Fruit fly (Drosophila melanogaster) whole organism, pupa: Measurements from ENCODE around the gene CG14286.

Source experiments
- CG10348 ChIP-seq: fragments of 200-800 bp; sonication (Bioruptor generic); IDR thresholded peaks from 2 replicates; pipeline ENCODE4 v1.3.6; 2022; ENCODE audit warnings: missing biosample characterization, missing genetic modification characterization
- CG12605 ChIP-seq: fragments of 200-800 bp; sonication (Bioruptor generic); IDR thresholded peaks from 2 replicates; pipeline ENCODE4 v1.3.6; 2022; ENCODE audit warnings: missing biosample characterization, missing genetic modification characterization
- CG13204 ChIP-seq: fragments of 200-800 bp; sonication (Bioruptor generic); optimal IDR thresholded peaks from 2 replicates; lab custom pipeline; 2018; ENCODE audit warnings: missing biosample characterization, mild to moderate bottlenecking, missing genetic modification characterization, moderate library complexity
- CG14655 ChIP-seq: fragments of 200-800 bp; sonication (Bioruptor generic); optimal IDR thresholded peaks from 3 replicates; lab custom pipeline; 2017; ENCODE audit warnings: mild to moderate bottlenecking, missing biosample characterization, missing genetic modification reagents, missing genetic modification characterization
- CG15710 ChIP-seq: fragments of 200-800 bp; sonication (Bioruptor generic); optimal IDR thresholded peaks from 2 replicates; lab custom pipeline; 2018; ENCODE audit warnings: missing biosample characterization, mild to moderate bottlenecking, missing genetic modification characterization, moderate library complexity
- CG17806 ChIP-seq: fragments of 200-800 bp; sonication (Bioruptor generic); optimal IDR thresholded peaks from 2 replicates; lab custom pipeline; 2018; ENCODE audit warnings: missing biosample characterization, mild to moderate bottlenecking, missing genetic modification characterization, moderate library complexity
- CG32121 ChIP-seq: fragments of 200-800 bp; sonication (Bioruptor generic); IDR thresholded peaks from 2 replicates; pipeline ENCODE4 v1.3.6; 2022; ENCODE audit warnings: missing biosample characterization, missing genetic modification characterization
- CG34367 ChIP-seq: fragments of 200-800 bp; sonication (Bioruptor generic); optimal IDR thresholded peaks from 2 replicates; lab custom pipeline; 2018; ENCODE audit warnings: missing biosample characterization, mild to moderate bottlenecking, missing genetic modification characterization
- CG4496 ChIP-seq: fragments of 200-800 bp; sonication (Bioruptor generic); IDR thresholded peaks from 3 replicates; pipeline ENCODE4 v1.3.6; 2022; ENCODE audit warnings: missing biosample characterization, missing genetic modification characterization
- CG8159 ChIP-seq: fragments of 200-800 bp; sonication (Bioruptor generic); optimal IDR thresholded peaks from 3 replicates; lab custom pipeline; 2018; ENCODE audit warnings: missing biosample characterization, mild to moderate bottlenecking, missing genetic modification characterization, moderate library complexity
- CG8301 ChIP-seq: fragments of 200-800 bp; sonication (Bioruptor generic); optimal IDR thresholded peaks from 2 replicates; lab custom pipeline; 2018; ENCODE audit warnings: missing biosample characterization, mild to moderate bottlenecking, missing genetic modification characterization
- CG9948 ChIP-seq: fragments of 200-800 bp; sonication (Bioruptor generic); optimal IDR thresholded peaks from 2 replicates; lab custom pipeline; 2018; ENCODE audit warnings: missing biosample characterization, mild to moderate bottlenecking, missing genetic modification characterization, moderate library complexity
- D1 ChIP-seq: fragments of 200-800 bp; sonication (Bioruptor generic); optimal IDR thresholded peaks from 2 replicates; lab custom pipeline; 2018; ENCODE audit warnings: missing biosample characterization, mild to moderate bottlenecking, missing genetic modification characterization, moderate library complexity
- EcR ChIP-seq: fragments of 200-800 bp; sonication (Bioruptor generic); optimal IDR thresholded peaks from 3 replicates; lab custom pipeline; 2019; ENCODE audit warnings: missing biosample characterization, missing genetic modification characterization, mild to moderate bottlenecking, moderate library complexity, missing genetic modification reagents
- Ets98B ChIP-seq: fragments of 200-800 bp; sonication (Bioruptor generic); IDR thresholded peaks from 2 replicates; pipeline ENCODE4 v1.3.6; 2022; ENCODE audit warnings: missing biosample characterization, missing genetic modification characterization
- Pif1A ChIP-seq: fragments of 200-800 bp; sonication (Bioruptor generic); optimal IDR thresholded peaks from 3 replicates; lab custom pipeline; 2016; ENCODE audit warnings: missing biosample characterization, missing genetic modification characterization
- Pif1B ChIP-seq: fragments of 200-800 bp; sonication (Bioruptor generic); optimal IDR thresholded peaks from 3 replicates; lab custom pipeline; 2016; ENCODE audit warnings: missing biosample characterization, missing genetic modification characterization
- Snoo ChIP-seq: fragments of 200-800 bp; sonication (Bioruptor generic); optimal IDR thresholded peaks from 3 replicates; lab custom pipeline; 2017; ENCODE audit warnings: missing biosample characterization, mild to moderate bottlenecking, missing genetic modification characterization, inconsistent platforms
- fd96Ca ChIP-seq: fragments of 200-800 bp; sonication (Bioruptor generic); IDR thresholded peaks from 3 replicates; pipeline ENCODE4 v1.3.6; 2022; ENCODE audit warnings: missing biosample characterization, missing genetic modification characterization
- gl ChIP-seq: fragments of 200-800 bp; sonication (Bioruptor generic); optimal IDR thresholded peaks from 2 replicates; lab custom pipeline; 2018; ENCODE audit warnings: missing biosample characterization, mild to moderate bottlenecking, missing genetic modification characterization
- rn ChIP-seq: fragments of 200-800 bp; sonication (Bioruptor generic); IDR thresholded peaks from 2 replicates; pipeline ENCODE4 v1.3.6; 2022; ENCODE audit warnings: missing biosample characterization, missing genetic modification characterization

The CG14286 gene

dm6 chr3R:19033238-19033637, 9.3 kb downstream of the CG14286 start, which contains the start of gene CG6026:
CG6026 (plus strand) TSS chr3R:19033538.
- TF ChIP-seq Ets98B (GFP tag; lab: Robert Waterston, UW), result peak; percentile 41
- TF ChIP-seq CG17806 (tag; lab: Kevin White, UChicago), result no peak
- TF ChIP-seq CG8301 (tag; lab: Kevin White, UChicago), result no peak
- no peak for TF ChIP-seq Snoo (tag; lab: Kevin White, UChicago)
- no peak for TF ChIP-seq CG13204 (GFP tag; lab: Kevin White, UChicago)
- TF ChIP-seq, all 21 proteins: peak for 1

DNA sequence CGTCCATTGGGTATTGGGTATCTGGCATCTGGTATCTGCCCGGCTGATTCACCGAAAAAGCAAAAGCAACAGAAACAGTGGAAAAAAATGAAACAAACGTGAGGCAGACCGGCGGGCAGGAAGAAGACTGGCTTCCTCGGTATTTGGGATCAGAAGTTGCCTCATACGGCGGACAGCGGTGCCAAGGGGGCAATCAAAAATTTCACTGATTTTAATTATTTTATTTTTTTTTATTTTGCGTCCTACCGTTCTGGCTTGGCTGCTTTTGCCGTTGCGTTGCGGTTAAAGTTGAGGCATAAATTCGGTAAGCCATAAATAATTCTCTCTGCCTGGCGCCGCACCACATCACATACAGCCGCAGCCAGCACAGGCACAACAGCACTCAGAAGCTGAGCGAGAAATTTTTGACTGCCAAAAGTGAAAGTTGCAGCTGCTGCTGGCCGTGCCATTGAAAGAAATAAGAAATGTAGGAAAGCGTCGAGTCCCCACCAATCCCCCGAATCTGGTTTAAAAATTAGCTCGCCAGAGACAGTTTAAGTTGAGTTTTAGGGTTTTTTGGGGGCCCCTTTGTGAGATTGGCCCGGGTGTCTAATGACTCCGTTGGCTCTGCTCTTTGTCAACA, 12.7 kb downstream of the CG14286 start:
- no peak for TF ChIP-seq CG15710 (tag; lab: Kevin White, UChicago)
- no peak for TF ChIP-seq EcR (GFP tag; lab: Kevin White, UChicago)
- TF ChIP-seq Ets98B (GFP tag; lab: Robert Waterston, UW), result no peak
- TF ChIP-seq CG32121 (GFP tag; lab: Robert Waterston, UW), result no peak
- TF ChIP-seq CG8159, result no peak
- no peak for TF ChIP-seq CG4496
- TF ChIP-seq CG8301 (tag; lab: Kevin White, UChicago), result no peak
- no peak for TF ChIP-seq CG12605 (GFP tag; lab: Robert Waterston, UW)
- TF ChIP-seq CG13204 (GFP tag; lab: Kevin White, UChicago), result no peak
- TF ChIP-seq rn, result no peak
- TF ChIP-seq Snoo (tag; lab: Kevin White, UChicago), result no peak
- TF ChIP-seq CG14655 (GFP tag; lab: Kevin White, UChicago), result no peak
- no peak for TF ChIP-seq Pif1A
- TF ChIP-seq fd96Ca (GFP tag; lab: Robert Waterston, UW), result no peak
- TF ChIP-seq D1 (tag; lab: Kevin White, UChicago), result no peak
- no peak for TF ChIP-seq CG10348 (GFP tag; lab: Robert Waterston, UW)
- no peak for TF ChIP-seq CG9948 (tag; lab: Kevin White, UChicago)
- no peak for TF ChIP-seq gl (tag; lab: Kevin White, UChicago)

- no peak for TF ChIP-seq CG9948 (tag; lab: Kevin White, UChicago)
- no peak for TF ChIP-seq Ets98B (GFP tag; lab: Robert Waterston, UW)
- TF ChIP-seq, all 21 proteins: peak for 0
Measured at dm6 chr3R:19040685-19041084, 16.8 kb downstream of the CG14286 start.

DNA sequence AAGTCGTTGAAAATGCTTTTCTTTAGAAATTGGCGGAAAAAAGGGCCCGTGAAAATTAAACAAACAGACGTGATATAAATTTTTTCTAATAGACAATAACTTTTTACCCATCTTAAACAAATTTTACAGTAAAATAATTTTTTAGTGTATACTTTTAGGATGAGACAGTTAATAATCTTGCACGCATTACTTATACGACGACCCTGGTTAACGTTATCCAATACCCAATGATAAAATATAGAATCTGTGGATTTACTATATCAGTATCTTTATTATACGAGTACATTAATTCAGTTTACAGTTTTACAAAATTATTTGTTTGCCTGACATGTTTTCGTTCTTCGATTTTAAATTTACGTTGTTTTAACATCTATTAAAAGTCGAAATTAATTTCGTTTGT, 20.7 kb downstream of the CG14286 start:
- TF ChIP-seq CG10348 (GFP tag; lab: Robert Waterston, UW), result no peak
- no peak for TF ChIP-seq CG32121 (GFP tag; lab: Robert Waterston, UW)
- no peak for TF ChIP-seq D1 (tag; lab: Kevin White, UChicago)
- TF ChIP-seq CG8301 (tag; lab: Kevin White, UChicago), result no peak
- no peak for TF ChIP-seq CG14655 (GFP tag; lab: Kevin White, UChicago)
- no peak for TF ChIP-seq CG13204 (GFP tag; lab: Kevin White, UChicago)
- no peak for TF ChIP-seq CG34367
- TF ChIP-seq EcR (GFP tag; lab: Kevin White, UChicago), result no peak
- no peak for TF ChIP-seq rn
- no peak for TF ChIP-seq Pif1B
- no peak for TF ChIP-seq CG17806 (tag; lab: Kevin White, UChicago)
- TF ChIP-seq CG8159, result no peak
- no peak for TF ChIP-seq CG12605 (GFP tag; lab: Robert Waterston, UW)
- no peak for TF ChIP-seq Snoo (tag; lab: Kevin White, UChicago)
- no peak for TF ChIP-seq Pif1A
- no peak for TF ChIP-seq gl (tag; lab: Kevin White, UChicago)
- no peak for TF ChIP-seq CG9948 (tag; lab: Kevin White, UChicago)
- no peak for TF ChIP-seq Ets98B (GFP tag; lab: Robert Waterston, UW)
- no peak for TF ChIP-seq fd96Ca (GFP tag; lab: Robert Waterston, UW)
- no peak for TF ChIP-seq CG4496
- TF ChIP-seq, all 21 proteins: peak for 0

- TF ChIP-seq Snoo (tag; lab: Kevin White, UChicago), result no peak
Measured at dm6 chr3R:19051247-19051646, 27.4 kb downstream of the CG14286 start.

- TF ChIP-seq CG10348 (GFP tag; lab: Robert Waterston, UW), result no peak
- TF ChIP-seq rn, result no peak
- no peak for TF ChIP-seq Pif1B
- no peak for TF ChIP-seq D1 (tag; lab: Kevin White, UChicago)
- no peak for TF ChIP-seq CG4496
- TF ChIP-seq CG15710 (tag; lab: Kevin White, UChicago), result no peak
- no peak for TF ChIP-seq CG32121 (GFP tag; lab: Robert Waterston, UW)
- TF ChIP-seq CG9948 (tag; lab: Kevin White, UChicago), result no peak
- no peak for TF ChIP-seq CG8301 (tag; lab: Kevin White, UChicago)
- no peak for TF ChIP-seq CG17806 (tag; lab: Kevin White, UChicago)
- TF ChIP-seq CG12605 (GFP tag; lab: Robert Waterston, UW), result no peak
- TF ChIP-seq Ets98B (GFP tag; lab: Robert Waterston, UW), result no peak
- TF ChIP-seq CG34367, result no peak
- no peak for TF ChIP-seq Pif1A
- no peak for TF ChIP-seq EcR (GFP tag; lab: Kevin White, UChicago)
- no peak for TF ChIP-seq gl (tag; lab: Kevin White, UChicago)
- TF ChIP-seq, all 21 proteins: peak for 0
Measured at dm6 chr3R:19052475-19052874, 28.6 kb downstream of the CG14286 start.
